Fruit fly (Drosophila melanogaster) whole organism, adult: ENCODE data around the gene emei.

ENCODE experiments used
- CG11617 ChIP-seq: fragments of 200-800 bp; sonication (Bioruptor generic); optimal IDR thresholded peaks from 2 replicates; lab custom pipeline; 2017; ENCODE audit warnings: mild to moderate bottlenecking, missing biosample characterization, missing genetic modification reagents, missing genetic modification characterization
- CG1620 ChIP-seq: fragments of 200-800 bp; sonication (Bioruptor generic); optimal IDR thresholded peaks from 2 replicates; lab custom pipeline; 2016; ENCODE audit warnings: missing biosample characterization, missing genetic modification characterization
- CG5204 ChIP-seq: fragments of 200-800 bp; sonication (Bioruptor generic); optimal IDR thresholded peaks from 2 replicates; lab custom pipeline; 2016; ENCODE audit warnings: missing biosample characterization, missing genetic modification characterization
- CG7045 ChIP-seq: fragments of 200-800 bp; sonication (Bioruptor generic); optimal IDR thresholded peaks from 2 replicates; lab custom pipeline; 2017; ENCODE audit warnings: missing biosample characterization, mild to moderate bottlenecking, missing genetic modification characterization
- CG7101 ChIP-seq: fragments of 200-800 bp; sonication (Bioruptor generic); optimal IDR thresholded peaks from 2 replicates; lab custom pipeline; 2018; ENCODE audit warnings: missing biosample characterization, mild to moderate bottlenecking, missing genetic modification characterization, moderate library complexity
- Clk ChIP-seq: fragments of 200-800 bp; sonication (Bioruptor generic); optimal IDR thresholded peaks from 2 replicates; lab custom pipeline; 2017; ENCODE audit warnings: missing biosample characterization, missing genetic modification characterization
- Mnt ChIP-seq: fragments of 200-800 bp; sonication (Bioruptor generic); optimal IDR thresholded peaks from 2 replicates; lab custom pipeline; 2016; ENCODE audit warnings: missing biosample characterization, mild to moderate bottlenecking, missing genetic modification characterization
- cnc ChIP-seq, 2 experiments: fragments of >200 bp; optimal IDR thresholded peaks; 2 replicates each; lab custom pipeline; 2017
- toe ChIP-seq: fragments of 200-800 bp; sonication (Bioruptor generic); optimal IDR thresholded peaks from 2 replicates; lab custom pipeline; 2016; ENCODE audit warnings: missing biosample characterization, missing genetic modification characterization

DNA sequence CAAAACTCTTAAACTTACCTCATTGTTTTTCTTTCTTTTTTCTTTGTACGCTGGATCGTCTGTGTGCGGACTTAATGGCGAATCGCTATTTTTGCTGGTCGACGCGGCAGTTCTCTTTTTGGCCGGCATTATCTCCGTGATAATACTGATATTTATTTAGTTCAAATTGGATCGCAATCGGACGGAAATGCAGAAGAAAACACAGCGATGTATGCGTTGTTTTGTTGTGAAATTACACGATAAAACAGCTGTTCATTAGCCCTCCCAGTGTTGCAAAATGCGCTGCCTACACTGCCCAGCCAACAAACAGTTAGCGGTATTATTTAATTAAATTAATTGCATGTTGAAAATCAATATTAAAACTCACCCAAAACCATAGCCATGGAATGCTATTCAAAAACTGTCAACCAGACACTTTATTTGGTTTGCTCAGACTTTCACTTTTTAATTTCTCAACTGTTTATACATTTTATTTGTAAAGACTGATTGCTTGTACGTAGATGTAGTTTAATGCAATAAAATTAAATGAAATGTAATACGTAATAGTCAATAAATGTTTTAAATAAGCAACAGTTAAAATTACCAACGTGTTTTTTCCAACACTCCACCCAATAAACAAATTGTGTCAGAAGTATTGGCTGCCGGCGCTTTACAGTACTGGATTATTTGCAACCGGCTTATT is 11.4 kb upstream of the emei start, which contains the start of the genes Irbp18 and APP-BP1:
- peak; percentile 92 for TF ChIP-seq CG7101 (tag; lab: Kevin White, UChicago)
- peak; percentile 96 for TF ChIP-seq CG1620
- peak; percentile 89 for TF ChIP-seq Mnt (GFP tag; lab: Kevin White, UChicago)
- TF ChIP-seq Clk (GFP tag; lab: Kevin White, UChicago): peak; percentile 85
- TF ChIP-seq CG5204: peak; percentile 96
- TF ChIP-seq CG7045 (GFP tag; lab: Kevin White, UChicago): peak; percentile 93
- peak; percentile 96 for TF ChIP-seq toe (GFP tag; lab: Kevin White, UChicago)
- peak; percentile 97 for TF ChIP-seq CG11617
- TF ChIP-seq cnc (optimal IDR thresholded peaks at IDR 0.05; lab: Kevin White, UChicago): no peak
